Worm (Caenorhabditis elegans) whole organism, L4 larva: Measurements from ENCODE around the gene W04G3.13.

Source experiments
- daf-8 ChIP-seq: fragments of 200-800 bp; sonication (Bioruptor generic); IDR thresholded peaks from 2 replicates; pipeline ENCODE4 v1.3.6; 2022; ENCODE audit warnings: missing genetic modification characterization, missing compliant biosample characterization
- nhr-6 ChIP-seq: fragments of 150-350 bp; optimal IDR thresholded peaks from 2 replicates; lab custom pipeline; 2014; ENCODE audit warnings: missing biosample characterization, missing genetic modification characterization

DNA sequence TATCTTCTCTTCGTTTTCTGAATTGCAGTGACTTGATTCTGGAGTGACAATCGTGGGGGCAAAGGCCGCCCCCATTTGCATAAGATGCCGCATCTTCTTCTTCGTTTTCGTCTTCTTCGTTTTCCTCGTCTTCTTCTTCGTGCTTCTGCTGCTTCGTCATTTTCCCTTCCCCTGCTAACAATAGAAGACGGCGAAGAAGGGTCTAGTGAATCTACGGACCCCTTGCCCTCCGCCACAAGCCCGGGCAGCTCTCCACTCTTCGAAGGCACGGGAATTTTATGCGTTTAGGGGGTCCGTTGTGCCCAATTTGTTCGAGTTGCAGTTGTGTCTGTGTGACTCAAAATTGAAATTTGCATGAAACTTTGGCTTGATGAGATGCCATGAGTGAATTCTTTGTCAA lies 47.7 kb downstream of the W04G3.13 start:
- no peak for TF ChIP-seq nhr-6
- no peak for TF ChIP-seq daf-8 (GFP tag; lab: Robert Waterston, UW)
